Worm (Caenorhabditis elegans) whole organism, mixed stage, embryonic: ENCODE data around the gene nlp-23.

Experiments used
- M03D4.4 ChIP-seq: sonication (generic microtip); optimal IDR thresholded peaks from 2 replicates; lab custom pipeline; 2017; ENCODE audit warnings: mild to moderate bottlenecking, missing genetic modification characterization, missing compliant biosample characterization
- blmp-1 ChIP-seq: fragments of 150-350 bp; optimal IDR thresholded peaks from 2 replicates; lab custom pipeline; 2014; ENCODE audit warnings: missing biosample characterization, missing genetic modification characterization
- ceh-39 ChIP-seq: fragments of 150-350 bp; optimal IDR thresholded peaks from 2 replicates; lab custom pipeline; 2014; ENCODE audit warnings: missing biosample characterization, missing genetic modification characterization
- ceh-43 ChIP-seq: fragments of 200-800 bp; sonication (Bioruptor generic); optimal IDR thresholded peaks from 2 replicates; lab custom pipeline; 2018; ENCODE audit warnings: mild to moderate bottlenecking, missing genetic modification characterization, moderate library complexity, missing compliant biosample characterization
- ceh-83 ChIP-seq: fragments of 200-800 bp; sonication (Bioruptor generic); optimal IDR thresholded peaks from 2 replicates; lab custom pipeline; 2018; ENCODE audit warnings: mild to moderate bottlenecking, missing genetic modification characterization, missing compliant biosample characterization
- ces-1 ChIP-seq: fragments of 150-350 bp; optimal IDR thresholded peaks from 2 replicates; lab custom pipeline; 2014; ENCODE audit warnings: missing biosample characterization, missing genetic modification reagents, missing genetic modification characterization
- cnd-1 ChIP-seq: fragments of 200-800 bp; sonication (Bioruptor generic); optimal IDR thresholded peaks from 2 replicates; lab custom pipeline; 2018; ENCODE audit warnings: mild to moderate bottlenecking, missing genetic modification characterization, missing compliant biosample characterization
- drap-1 ChIP-seq: fragments of 200-800 bp; sonication (Bioruptor generic); optimal IDR thresholded peaks from 3 replicates; lab custom pipeline; 2018; ENCODE audit warnings: mild to moderate bottlenecking, missing genetic modification characterization, missing compliant biosample characterization
- elt-1 ChIP-seq: sonication (generic microtip); optimal IDR thresholded peaks from 2 replicates; lab custom pipeline; 2017; ENCODE audit warnings: missing genetic modification characterization, mild to moderate bottlenecking, missing compliant biosample characterization, antibody characterized with exemption, moderate library complexity, borderline replicate concordance; ENCODE audit not compliant: insufficient read depth
- elt-3 ChIP-seq: fragments of 150-350 bp; optimal IDR thresholded peaks from 2 replicates; lab custom pipeline; 2014; ENCODE audit warnings: missing biosample characterization, missing genetic modification characterization
- hlh-1 ChIP-seq: fragments of 150-350 bp; optimal IDR thresholded peaks from 2 replicates; lab custom pipeline; 2014; ENCODE audit warnings: missing biosample characterization, missing genetic modification reagents, missing genetic modification characterization
- lin-13 ChIP-seq: fragments of 150-350 bp; optimal IDR thresholded peaks from 2 replicates; lab custom pipeline; 2014; ENCODE audit warnings: missing biosample characterization, missing genetic modification characterization
- lin-32 ChIP-seq: fragments of 200-800 bp; sonication (Bioruptor generic); optimal IDR thresholded peaks from 2 replicates; lab custom pipeline; 2018; ENCODE audit warnings: mild to moderate bottlenecking, missing genetic modification characterization, missing compliant biosample characterization
- mab-5 ChIP-seq: fragments of 150-350 bp; optimal IDR thresholded peaks from 2 replicates; lab custom pipeline; 2014; ENCODE audit warnings: missing biosample characterization, missing genetic modification characterization
- mep-1 ChIP-seq: fragments of 150-350 bp; optimal IDR thresholded peaks from 2 replicates; lab custom pipeline; 2017; ENCODE audit warnings: missing biosample characterization, missing genetic modification reagents, missing genetic modification characterization, inconsistent platforms
- mls-2 ChIP-seq: sonication (generic microtip); optimal IDR thresholded peaks from 2 replicates; lab custom pipeline; 2016; ENCODE audit warnings: mild to moderate bottlenecking, missing genetic modification characterization, moderate library complexity, missing compliant biosample characterization
- nhr-12 ChIP-seq: fragments of 150-350 bp; optimal IDR thresholded peaks from 2 replicates; lab custom pipeline; 2014; ENCODE audit warnings: missing biosample characterization, missing genetic modification characterization
- nhr-2 ChIP-seq: fragments of 150-350 bp; optimal IDR thresholded peaks from 2 replicates; lab custom pipeline; 2014; ENCODE audit warnings: missing biosample characterization, missing genetic modification characterization
- nhr-237 ChIP-seq: fragments of 150-350 bp; optimal IDR thresholded peaks from 2 replicates; lab custom pipeline; 2014; ENCODE audit warnings: missing biosample characterization, missing genetic modification characterization
- nhr-28 ChIP-seq: fragments of 150-350 bp; optimal IDR thresholded peaks from 2 replicates; lab custom pipeline; 2014; ENCODE audit warnings: missing biosample characterization, missing genetic modification characterization
- nhr-76 ChIP-seq: sonication (generic microtip); optimal IDR thresholded peaks from 2 replicates; lab custom pipeline; 2017; ENCODE audit warnings: missing biosample characterization, missing genetic modification characterization
- pha-4 ChIP-seq: fragments of 150-350 bp; optimal IDR thresholded peaks from 2 replicates; lab custom pipeline; 2018; ENCODE audit warnings: missing biosample characterization, missing genetic modification reagents, missing genetic modification characterization
- sem-2 ChIP-seq: fragments of 200-800 bp; sonication (Bioruptor generic); optimal IDR thresholded peaks from 2 replicates; lab custom pipeline; 2018; ENCODE audit warnings: mild to moderate bottlenecking, missing genetic modification characterization, missing compliant biosample characterization
- snpc-4 ChIP-seq: fragments of 150-350 bp; optimal IDR thresholded peaks from 2 replicates; lab custom pipeline; 2014; ENCODE audit warnings: missing biosample characterization, missing genetic modification characterization
- sptf-1 ChIP-seq: sonication (generic microtip); optimal IDR thresholded peaks from 2 replicates; lab custom pipeline; 2017; ENCODE audit warnings: mild to moderate bottlenecking, missing genetic modification characterization, moderate library complexity, missing compliant biosample characterization
- tbx-8 ChIP-seq: fragments of 200-800 bp; sonication (Bioruptor generic); optimal IDR thresholded peaks from 2 replicates; lab custom pipeline; 2018; ENCODE audit warnings: mild to moderate bottlenecking, missing genetic modification characterization, moderate library complexity, missing compliant biosample characterization
- unc-120 ChIP-seq: sonication (generic microtip); optimal IDR thresholded peaks from 2 replicates; lab custom pipeline; 2017; ENCODE audit warnings: missing genetic modification characterization, missing compliant biosample characterization; ENCODE audit not compliant: poor library complexity, severe bottlenecking
- unc-62 ChIP-seq: fragments of 150-350 bp; optimal IDR thresholded peaks from 2 replicates; lab custom pipeline; 2014; ENCODE audit warnings: missing biosample characterization, missing genetic modification reagents, missing genetic modification characterization
- zip-8 ChIP-seq: fragments of 150-350 bp; optimal IDR thresholded peaks from 2 replicates; lab custom pipeline; 2014; ENCODE audit warnings: missing biosample characterization, missing genetic modification characterization

Gene nlp-23

ce11 chrX:2302782-2303181 lies 40.0 kb downstream of the nlp-23 start, which contains the start of gene hum-6:
TSS of gene hum-6 (plus strand) at chrX:2303082.
- TF ChIP-seq M03D4.4 (tag; lab: Kevin White, UChicago) (no peak), sem-2 (GFP tag; lab: Kevin White, UChicago) (no peak), pha-4 (no peak), nhr-28 (tag; lab: Kevin White, UChicago) (no peak), drap-1 (no peak), nhr-12 (tag; lab: Kevin White, UChicago) (no peak), ceh-43 (GFP tag; lab: Kevin White, UChicago) (no peak), snpc-4 (tag; lab: Kevin White, UChicago) (no peak), nhr-2 (tag; lab: Kevin White, UChicago) (no peak), nhr-76 (tag; lab: Kevin White, UChicago) (no peak)

- TF ChIP-seq mls-2, result no peak
- no peak for TF ChIP-seq pha-4
- TF ChIP-seq unc-120 (tag; lab: Kevin White, UChicago), result no peak
- TF ChIP-seq tbx-8 (GFP tag; lab: Kevin White, UChicago), result no peak
- TF ChIP-seq elt-3 (tag; lab: Kevin White, UChicago), result no peak
- no peak for TF ChIP-seq ceh-39 (tag; lab: Kevin White, UChicago)
- TF ChIP-seq elt-1, result no peak
- TF ChIP-seq drap-1, result no peak
- TF ChIP-seq hlh-1, result no peak
- TF ChIP-seq zip-8 (tag; lab: Kevin White, UChicago), result no peak
- no peak for TF ChIP-seq mab-5 (tag; lab: Kevin White, UChicago)
- TF ChIP-seq nhr-237 (tag; lab: Kevin White, UChicago), result no peak
- TF ChIP-seq lin-13 (tag; lab: Kevin White, UChicago), result no peak
- no peak for TF ChIP-seq nhr-2 (tag; lab: Kevin White, UChicago)
- TF ChIP-seq nhr-76 (tag; lab: Kevin White, UChicago), result no peak
- no peak for TF ChIP-seq cnd-1 (tag; lab: Kevin White, UChicago)
Observed at ce11 chrX:2301821-2302220, 40.9 kb downstream of the nlp-23 start.

- no peak for TF ChIP-seq lin-32 (GFP tag; lab: Kevin White, UChicago)
- no peak for TF ChIP-seq mep-1
- TF ChIP-seq ceh-39 (tag; lab: Kevin White, UChicago), result no peak
- no peak for TF ChIP-seq nhr-237 (tag; lab: Kevin White, UChicago)
- no peak for TF ChIP-seq blmp-1
- TF ChIP-seq lin-13 (tag; lab: Kevin White, UChicago), result no peak
- no peak for TF ChIP-seq ceh-83 (GFP tag; lab: Kevin White, UChicago)
- TF ChIP-seq hlh-1, result no peak
- TF ChIP-seq elt-3 (tag; lab: Kevin White, UChicago), result no peak
- TF ChIP-seq snpc-4 (tag; lab: Kevin White, UChicago), result no peak
- TF ChIP-seq unc-62, result no peak
- TF ChIP-seq nhr-76 (tag; lab: Kevin White, UChicago), result no peak
- no peak for TF ChIP-seq sptf-1 (tag; lab: Kevin White, UChicago)
- TF ChIP-seq ces-1 (GFP tag; lab: Kevin White, UChicago), result no peak
Observed at ce11 chrX:2294198-2294800, 48.5 kb downstream of the nlp-23 start, which contains the start of gene T10H10.2. TSS of gene T10H10.2 (plus strand) at chrX:2294750.
